Fruit fly (Drosophila melanogaster): ENCODE measurements around the gene CG15546.

The CG15546 gene

dm6 chr3R:30862471-30862870 lies 13.5 kb downstream of the CG15546 start (continued):
- peak; percentile 15; the same call in 1 of the 2 replicates for TF ChIP-seq CG10366 (GFP tag; IDR thresholded peaks at IDR 0.05)
- TF ChIP-seq tgo (GFP tag; IDR thresholded peaks at IDR 0.05) = peak; percentile 36; the same call in 1 of the 3 replicates
- TF ChIP-seq cato (GFP tag; optimal IDR thresholded peaks at IDR 0.05; ENCODE audit: borderline replicate concordance) = no peak
- TF ChIP-seq CG14014 (GFP tag; IDR thresholded peaks at IDR 0.05) = peak; percentile 30; the same call in 1 of the 2 replicates
- peak; percentile 9; the same call in 1 of the 2 replicates for TF ChIP-seq CG14441 (GFP tag; IDR thresholded peaks at IDR 0.05)
- peak; percentile 12 for TF ChIP-seq Xbp1 (GFP tag; optimal IDR thresholded peaks at IDR 0.05)
- no peak for TF ChIP-seq gfzf (GFP tag; optimal IDR thresholded peaks at IDR 0.05)
- no peak for TF ChIP-seq CG7987 (GFP tag; optimal IDR thresholded peaks at IDR 0.05)
- TF ChIP-seq CG6683 (GFP tag; optimal IDR thresholded peaks at IDR 0.05) = no peak
- TF ChIP-seq D (optimal IDR thresholded peaks at IDR 0.05) = no peak
- no peak for TF ChIP-seq D (GFP tag; optimal IDR thresholded peaks at IDR 0.05)
- no peak for TF ChIP-seq CG18599 (GFP tag; optimal IDR thresholded peaks at IDR 0.05)
- peak; percentile 22 for TF ChIP-seq CG2120 (GFP tag; optimal IDR thresholded peaks at IDR 0.05)
- no peak for TF ChIP-seq ase (GFP tag; IDR thresholded peaks at IDR 0.05)
- no peak for TF ChIP-seq Rfx (GFP tag; IDR thresholded peaks at IDR 0.05)
- peak in 1 of 2 experiments; percentile 24 for TF ChIP-seq Hr51 (GFP tag; optimal IDR thresholded peaks at IDR 0.05)
- peak; percentile 44 for TF ChIP-seq CG15269 (tag; optimal IDR thresholded peaks at IDR 0.05)
- peak; percentile 2 for TF ChIP-seq oc (tag; optimal IDR thresholded peaks at IDR 0.05)
- no peak for TF ChIP-seq br (optimal IDR thresholded peaks at IDR 0.05)
- 0 out of 2 replicates have a peak, but pooled peaks have one; percentile 34 for TF ChIP-seq CG32532 (GFP tag; IDR thresholded peaks at IDR 0.05)
- TF ChIP-seq caup (GFP tag; optimal IDR thresholded peaks at IDR 0.05; ENCODE audit: severe bottlenecking) = no peak
- TF ChIP-seq CG9215 (GFP tag; IDR thresholded peaks at IDR 0.05) = 0 out of 2 replicates have a peak, but pooled peaks have one; percentile 11
- peak; percentile 46 for TF ChIP-seq gem (tag; optimal IDR thresholded peaks at IDR 0.05)
- no peak for TF ChIP-seq CG1832 (GFP tag; optimal IDR thresholded peaks at IDR 0.05)
- no peak for TF ChIP-seq CG18011 (GFP tag; optimal IDR thresholded peaks at IDR 0.05)
- peak; percentile 16 for TF ChIP-seq lab (GFP tag; optimal IDR thresholded peaks at IDR 0.05)
- no peak for TF ChIP-seq ftz-f1 (GFP tag; optimal IDR thresholded peaks at IDR 0.05)
- TF ChIP-seq Med (GFP tag) = peak; percentile 35
- peak; percentile 6 for TF ChIP-seq CG1603 (tag; optimal IDR thresholded peaks at IDR 0.05)
- TF ChIP-seq Vsx1 (GFP tag; optimal IDR thresholded peaks at IDR 0.05) = peak; percentile 23
- TF ChIP-seq Oli (tag; optimal IDR thresholded peaks at IDR 0.05) = peak; percentile 1
- TF ChIP-seq ci (GFP tag; IDR thresholded peaks at IDR 0.05) = no peak
- TF ChIP-seq CG7357 (GFP tag; IDR thresholded peaks at IDR 0.05) = no peak
- TF ChIP-seq CG12391 (tag; optimal IDR thresholded peaks at IDR 0.05) = peak; percentile 34
- TF ChIP-seq z (GFP tag; IDR thresholded peaks at IDR 0.05) = no peak
- peak; percentile 28 for TF ChIP-seq grau (tag; optimal IDR thresholded peaks at IDR 0.05)
- peak; percentile 20 for TF ChIP-seq CG11504 (tag; optimal IDR thresholded peaks at IDR 0.05)
- TF ChIP-seq Gsc (GFP tag; IDR thresholded peaks at IDR 0.05) = no peak
- TF ChIP-seq vnd (GFP tag; IDR thresholded peaks at IDR 0.05; ENCODE audit: partially characterized antibody) = no peak
- TF ChIP-seq CG16863 (GFP tag; optimal IDR thresholded peaks at IDR 0.05) = no peak
- TF ChIP-seq chm (GFP tag; IDR thresholded peaks at IDR 0.05) = 0 out of 2 replicates have a peak, but pooled peaks have one; percentile 33
- TF ChIP-seq Aef1 (GFP tag; IDR thresholded peaks at IDR 0.05) = 0 out of 3 replicates have a peak, but pooled peaks have one; percentile 10
